Worm (Caenorhabditis elegans) whole organism, L3 larva: ENCODE data around the gene C53A5.11.

Source experiments
- daf-12 ChIP-seq: fragments of 150-350 bp; optimal IDR thresholded peaks from 2 replicates; lab custom pipeline; 2014; ENCODE audit warnings: missing biosample characterization, missing genetic modification reagents, missing genetic modification characterization
- elt-2 ChIP-seq: sonication (generic microtip); optimal IDR thresholded peaks from 2 replicates; lab custom pipeline; 2016; ENCODE audit warnings: missing genetic modification reagents, mild to moderate bottlenecking, missing genetic modification characterization, missing compliant biosample characterization
- fkh-2 ChIP-seq: fragments of 150-350 bp; optimal IDR thresholded peaks from 2 replicates; lab custom pipeline; 2014; ENCODE audit warnings: missing biosample characterization, missing genetic modification reagents, missing genetic modification characterization
- nhr-23 ChIP-seq: fragments of 150-350 bp; optimal IDR thresholded peaks from 2 replicates; lab custom pipeline; 2014; ENCODE audit warnings: missing biosample characterization, missing genetic modification reagents, missing genetic modification characterization
- nhr-237 ChIP-seq: fragments of 150-350 bp; optimal IDR thresholded peaks from 2 replicates; lab custom pipeline; 2014; ENCODE audit warnings: missing biosample characterization, missing genetic modification characterization
- skn-1 ChIP-seq: fragments of 150-350 bp; optimal IDR thresholded peaks from 2 replicates; lab custom pipeline; 2014; ENCODE audit warnings: missing biosample characterization, missing genetic modification characterization

DNA sequence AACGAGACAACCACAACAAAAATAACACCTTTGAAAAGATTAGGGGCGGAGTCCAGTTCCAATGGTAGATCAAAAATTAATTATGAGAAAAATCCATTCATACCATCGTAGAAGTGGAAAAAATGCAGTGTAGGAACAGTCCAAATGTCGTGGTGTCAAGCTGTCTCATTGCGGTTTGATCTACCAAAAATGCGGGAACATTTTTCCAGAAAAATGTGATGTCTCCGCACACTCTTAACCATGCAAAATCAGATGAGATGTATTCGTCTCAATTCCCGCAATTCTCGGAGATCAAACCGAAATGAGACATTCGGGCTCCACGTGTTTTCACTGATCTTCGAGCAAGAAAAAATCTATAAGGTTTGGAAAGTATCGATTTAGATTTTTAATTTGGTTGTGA lies 31.4 kb downstream of the C53A5.11 start:
- TF ChIP-seq fkh-2 (tag; lab: Kevin White, UChicago) (no peak), skn-1 (no peak), elt-2 (tag; lab: Kevin White, UChicago) (no peak), nhr-23 (tag; lab: Kevin White, UChicago) (no peak), nhr-237 (no peak), daf-12 (tag; lab: Kevin White, UChicago) (no peak)
